Worm (Caenorhabditis elegans) whole organism, mixed stage, embryonic: ENCODE results near the gene B0228.8.

Experiments used
- bed-3 ChIP-seq: fragments of 200-800 bp; sonication (Bioruptor generic); optimal IDR thresholded peaks from 3 replicates; lab custom pipeline; 2018; ENCODE audit warnings: mild to moderate bottlenecking, missing genetic modification characterization, moderate library complexity, missing compliant biosample characterization
- blmp-1 ChIP-seq: fragments of 150-350 bp; optimal IDR thresholded peaks from 2 replicates; lab custom pipeline; 2014; ENCODE audit warnings: missing biosample characterization, missing genetic modification characterization
- ceh-39 ChIP-seq: fragments of 150-350 bp; optimal IDR thresholded peaks from 2 replicates; lab custom pipeline; 2014; ENCODE audit warnings: missing biosample characterization, missing genetic modification characterization
- ceh-43 ChIP-seq: fragments of 200-800 bp; sonication (Bioruptor generic); optimal IDR thresholded peaks from 2 replicates; lab custom pipeline; 2018; ENCODE audit warnings: mild to moderate bottlenecking, missing genetic modification characterization, moderate library complexity, missing compliant biosample characterization
- ceh-83 ChIP-seq: fragments of 200-800 bp; sonication (Bioruptor generic); optimal IDR thresholded peaks from 2 replicates; lab custom pipeline; 2018; ENCODE audit warnings: mild to moderate bottlenecking, missing genetic modification characterization, missing compliant biosample characterization
- ces-1 ChIP-seq: fragments of 150-350 bp; optimal IDR thresholded peaks from 2 replicates; lab custom pipeline; 2014; ENCODE audit warnings: missing biosample characterization, missing genetic modification reagents, missing genetic modification characterization
- cnd-1 ChIP-seq: fragments of 200-800 bp; sonication (Bioruptor generic); optimal IDR thresholded peaks from 2 replicates; lab custom pipeline; 2018; ENCODE audit warnings: mild to moderate bottlenecking, missing genetic modification characterization, missing compliant biosample characterization
- drap-1 ChIP-seq: fragments of 200-800 bp; sonication (Bioruptor generic); optimal IDR thresholded peaks from 3 replicates; lab custom pipeline; 2018; ENCODE audit warnings: mild to moderate bottlenecking, missing genetic modification characterization, missing compliant biosample characterization
- elt-1 ChIP-seq: sonication (generic microtip); optimal IDR thresholded peaks from 2 replicates; lab custom pipeline; 2017; ENCODE audit warnings: missing genetic modification characterization, mild to moderate bottlenecking, missing compliant biosample characterization, antibody characterized with exemption, moderate library complexity, borderline replicate concordance; ENCODE audit not compliant: insufficient read depth
- elt-3 ChIP-seq: fragments of 150-350 bp; optimal IDR thresholded peaks from 2 replicates; lab custom pipeline; 2014; ENCODE audit warnings: missing biosample characterization, missing genetic modification characterization
- flh-1 ChIP-seq: fragments of 200-800 bp; sonication (Bioruptor generic); optimal IDR thresholded peaks from 2 replicates; lab custom pipeline; 2018; ENCODE audit warnings: mild to moderate bottlenecking, missing genetic modification characterization, moderate library complexity, missing compliant biosample characterization
- ham-2 ChIP-seq: fragments of 200-800 bp; sonication (Bioruptor generic); optimal IDR thresholded peaks from 2 replicates; lab custom pipeline; 2018; ENCODE audit warnings: mild to moderate bottlenecking, missing genetic modification characterization, missing compliant biosample characterization
- hlh-1 ChIP-seq: fragments of 150-350 bp; optimal IDR thresholded peaks from 2 replicates; lab custom pipeline; 2014; ENCODE audit warnings: missing biosample characterization, missing genetic modification reagents, missing genetic modification characterization
- lin-13 ChIP-seq: fragments of 150-350 bp; optimal IDR thresholded peaks from 2 replicates; lab custom pipeline; 2014; ENCODE audit warnings: missing biosample characterization, missing genetic modification characterization
- lin-32 ChIP-seq: fragments of 200-800 bp; sonication (Bioruptor generic); optimal IDR thresholded peaks from 2 replicates; lab custom pipeline; 2018; ENCODE audit warnings: mild to moderate bottlenecking, missing genetic modification characterization, missing compliant biosample characterization
- lsy-2 ChIP-seq: fragments of 150-350 bp; optimal IDR thresholded peaks from 2 replicates; lab custom pipeline; 2014; ENCODE audit warnings: missing biosample characterization, missing genetic modification characterization
- mab-5 ChIP-seq: fragments of 150-350 bp; optimal IDR thresholded peaks from 2 replicates; lab custom pipeline; 2014; ENCODE audit warnings: missing biosample characterization, missing genetic modification characterization
- nhr-12 ChIP-seq: fragments of 150-350 bp; optimal IDR thresholded peaks from 2 replicates; lab custom pipeline; 2014; ENCODE audit warnings: missing biosample characterization, missing genetic modification characterization
- nhr-28 ChIP-seq: fragments of 150-350 bp; optimal IDR thresholded peaks from 2 replicates; lab custom pipeline; 2014; ENCODE audit warnings: missing biosample characterization, missing genetic modification characterization
- nhr-76 ChIP-seq: sonication (generic microtip); optimal IDR thresholded peaks from 2 replicates; lab custom pipeline; 2017; ENCODE audit warnings: missing biosample characterization, missing genetic modification characterization
- sem-2 ChIP-seq: fragments of 200-800 bp; sonication (Bioruptor generic); optimal IDR thresholded peaks from 2 replicates; lab custom pipeline; 2018; ENCODE audit warnings: mild to moderate bottlenecking, missing genetic modification characterization, missing compliant biosample characterization
- snpc-4 ChIP-seq: fragments of 150-350 bp; optimal IDR thresholded peaks from 2 replicates; lab custom pipeline; 2014; ENCODE audit warnings: missing biosample characterization, missing genetic modification characterization
- sptf-1 ChIP-seq: sonication (generic microtip); optimal IDR thresholded peaks from 2 replicates; lab custom pipeline; 2017; ENCODE audit warnings: mild to moderate bottlenecking, missing genetic modification characterization, moderate library complexity, missing compliant biosample characterization
- tbx-8 ChIP-seq: fragments of 200-800 bp; sonication (Bioruptor generic); optimal IDR thresholded peaks from 2 replicates; lab custom pipeline; 2018; ENCODE audit warnings: mild to moderate bottlenecking, missing genetic modification characterization, moderate library complexity, missing compliant biosample characterization
- unc-120 ChIP-seq: sonication (generic microtip); optimal IDR thresholded peaks from 2 replicates; lab custom pipeline; 2017; ENCODE audit warnings: missing genetic modification characterization, missing compliant biosample characterization; ENCODE audit not compliant: poor library complexity, severe bottlenecking
- unc-39 ChIP-seq: fragments of 150-350 bp; optimal IDR thresholded peaks from 2 replicates; lab custom pipeline; 2014; ENCODE audit warnings: missing biosample characterization, missing genetic modification characterization
- unc-62 ChIP-seq: fragments of 150-350 bp; optimal IDR thresholded peaks from 2 replicates; lab custom pipeline; 2014; ENCODE audit warnings: missing biosample characterization, missing genetic modification reagents, missing genetic modification characterization
- zip-8 ChIP-seq: fragments of 150-350 bp; optimal IDR thresholded peaks from 2 replicates; lab custom pipeline; 2014; ENCODE audit warnings: missing biosample characterization, missing genetic modification characterization
- ztf-11 ChIP-seq: fragments of 150-350 bp; optimal IDR thresholded peaks from 2 replicates; lab custom pipeline; 2014; ENCODE audit warnings: missing biosample characterization, missing genetic modification characterization

B0228.8 gene

DNA sequence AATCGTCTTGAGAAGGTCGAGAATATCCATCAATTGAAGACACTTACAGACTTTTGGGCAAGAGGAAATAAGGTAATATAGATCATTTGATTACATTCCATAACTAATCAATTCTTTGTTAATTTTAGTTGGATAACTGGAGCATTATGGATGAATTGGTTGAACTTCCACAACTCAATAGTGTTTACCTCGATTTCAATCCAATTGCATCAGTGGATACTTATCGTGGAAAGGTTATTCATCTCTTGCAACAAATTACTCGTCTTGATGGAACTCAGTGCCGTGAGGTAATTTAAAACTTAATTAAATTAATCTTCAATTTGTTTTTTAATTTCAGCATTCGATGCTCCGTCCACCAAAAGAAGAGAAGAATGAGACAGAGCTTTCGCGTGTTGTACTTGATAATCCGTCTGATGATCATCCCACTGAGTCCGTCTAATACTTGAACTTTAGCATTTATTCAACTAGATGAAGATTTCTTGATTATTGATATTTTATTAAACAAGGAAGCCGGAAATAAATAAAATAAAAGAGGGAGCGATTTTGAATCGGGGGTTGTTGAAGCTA, 12.2 kb upstream of the B0228.8 start:
- TF ChIP-seq bed-3 = no peak
- no peak for TF ChIP-seq lin-32 (GFP tag; lab: Kevin White, UChicago)
- TF ChIP-seq blmp-1 (tag; lab: Kevin White, UChicago) = no peak
- TF ChIP-seq zip-8 (tag; lab: Kevin White, UChicago) = no peak
- TF ChIP-seq sem-2 (GFP tag; lab: Kevin White, UChicago) = no peak
- TF ChIP-seq ces-1 (GFP tag; lab: Kevin White, UChicago) = no peak
- no peak for TF ChIP-seq ztf-11 (tag; lab: Kevin White, UChicago)
- no peak for TF ChIP-seq unc-39 (tag; lab: Kevin White, UChicago)
- TF ChIP-seq ceh-39 = no peak
- TF ChIP-seq ham-2 (GFP tag; lab: Kevin White, UChicago) = no peak
- no peak for TF ChIP-seq lin-13
- no peak for TF ChIP-seq hlh-1 (tag; lab: Kevin White, UChicago)
- TF ChIP-seq ceh-43 (GFP tag; lab: Kevin White, UChicago) = no peak
- no peak for TF ChIP-seq nhr-28 (tag; lab: Kevin White, UChicago)

DNA sequence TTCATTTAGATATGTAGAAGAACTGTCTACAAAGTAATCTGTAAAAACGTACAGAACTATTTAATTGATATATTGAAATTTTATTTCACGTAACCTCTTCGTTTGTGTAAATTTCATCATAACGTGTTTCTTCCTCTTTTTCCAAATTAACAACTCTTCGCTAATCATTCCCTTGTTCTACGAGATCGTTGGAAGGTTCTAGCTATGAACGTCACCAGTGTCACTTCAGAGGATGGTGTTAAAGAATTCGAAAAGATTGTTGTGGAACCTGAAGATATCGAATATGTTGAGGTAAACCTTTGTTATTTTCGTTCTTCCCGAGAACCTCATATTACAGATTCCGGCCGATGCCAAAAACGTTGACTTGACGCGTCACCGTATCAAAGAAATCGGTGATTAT, 11.1 kb upstream of the B0228.8 start, which contains the start of gene C06A8.6:
Gene C06A8.6, plus strand, starts transcription at position 89 of the 400 bp plus-strand sequence.
- TF ChIP-seq unc-62 (GFP tag; lab: Kevin White, UChicago) (no peak), bed-3 (no peak)

DNA sequence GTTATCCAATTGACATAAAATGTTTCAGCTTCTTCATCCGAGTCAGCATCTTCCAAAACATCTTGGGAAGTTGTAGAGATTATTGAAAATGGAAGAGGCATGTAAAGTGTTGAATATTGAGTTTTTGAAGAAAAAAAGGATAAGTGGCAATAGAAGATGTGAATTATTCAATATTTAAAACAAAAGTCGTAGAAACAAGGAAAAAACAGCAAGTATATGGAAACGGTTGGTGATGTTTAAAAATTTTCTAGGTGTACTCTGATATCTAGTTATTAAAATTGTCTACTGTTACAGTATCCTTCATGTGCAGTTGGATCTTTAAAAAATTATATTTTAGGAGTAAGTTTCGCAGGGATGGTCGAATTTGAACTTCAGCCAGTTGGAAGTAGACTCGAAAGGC, 10.6 kb upstream of the B0228.8 start, which contains the start of gene C06A8.8:
Gene C06A8.8, minus strand, starts transcription at position 101 of the 400 bp plus-strand sequence.
- TF ChIP-seq nhr-76 (tag; lab: Kevin White, UChicago) (no peak), bed-3 (no peak), snpc-4 (tag; lab: Kevin White, UChicago) (no peak), ham-2 (GFP tag; lab: Kevin White, UChicago) (no peak), lsy-2 (no peak), cnd-1 (tag; lab: Kevin White, UChicago) (no peak), blmp-1 (tag; lab: Kevin White, UChicago) (no peak), tbx-8 (GFP tag; lab: Kevin White, UChicago) (no peak), flh-1 (no peak), sptf-1 (tag; lab: Kevin White, UChicago) (no peak), ceh-83 (GFP tag; lab: Kevin White, UChicago) (no peak), ceh-43 (GFP tag; lab: Kevin White, UChicago) (no peak), elt-3 (tag; lab: Kevin White, UChicago) (no peak), nhr-12 (tag; lab: Kevin White, UChicago) (no peak)

DNA sequence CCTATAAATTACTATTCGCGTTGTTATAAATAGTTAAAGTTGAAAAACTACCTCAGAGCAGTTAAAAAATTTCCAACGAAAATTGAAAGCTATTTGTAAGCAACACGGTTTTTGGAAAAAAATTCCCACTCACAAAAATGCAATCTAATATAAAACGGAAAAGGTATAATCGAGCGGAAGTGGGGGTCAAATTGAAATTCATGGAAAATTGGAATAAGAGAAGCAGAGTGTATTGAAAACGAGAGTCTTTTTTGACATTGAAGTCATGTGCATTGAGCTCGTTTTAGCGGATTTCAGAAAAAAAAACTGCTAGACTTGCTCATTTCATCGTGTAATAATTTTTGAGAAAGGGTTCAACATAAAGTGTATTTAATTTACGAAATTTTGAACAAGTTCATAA, 8.9 kb upstream of the B0228.8 start:
- TF ChIP-seq cnd-1 (tag; lab: Kevin White, UChicago) = no peak
- no peak for TF ChIP-seq lin-13

DNA sequence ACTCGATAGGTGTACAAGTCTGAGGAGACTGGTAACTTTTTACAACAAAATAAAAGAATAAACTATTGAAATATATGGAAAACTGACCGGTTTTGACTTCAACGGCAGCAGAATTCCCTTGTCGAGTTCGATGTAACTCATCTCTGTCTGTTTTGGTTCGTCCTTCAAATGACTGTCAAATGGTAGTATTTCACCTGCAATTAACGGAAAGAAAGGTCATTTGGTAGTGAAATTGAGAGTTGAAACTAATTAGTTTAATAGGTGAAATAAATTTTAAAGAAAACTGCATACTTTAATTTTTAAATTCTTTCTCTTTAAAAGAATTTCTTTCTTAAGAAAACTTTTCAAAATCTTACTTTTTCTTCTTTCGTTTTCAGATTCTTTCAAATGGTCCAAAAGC, 7.9 kb upstream of the B0228.8 start:
- TF ChIP-seq elt-1 (tag; lab: Kevin White, UChicago) (no peak), ceh-43 (GFP tag; lab: Kevin White, UChicago) (no peak), drap-1 (no peak), unc-120 (tag; lab: Kevin White, UChicago) (no peak), ceh-83 (GFP tag; lab: Kevin White, UChicago) (no peak), ceh-39 (no peak), ztf-11 (tag; lab: Kevin White, UChicago) (no peak), unc-62 (GFP tag; lab: Kevin White, UChicago) (no peak), nhr-76 (tag; lab: Kevin White, UChicago) (no peak), nhr-28 (tag; lab: Kevin White, UChicago) (no peak)

DNA sequence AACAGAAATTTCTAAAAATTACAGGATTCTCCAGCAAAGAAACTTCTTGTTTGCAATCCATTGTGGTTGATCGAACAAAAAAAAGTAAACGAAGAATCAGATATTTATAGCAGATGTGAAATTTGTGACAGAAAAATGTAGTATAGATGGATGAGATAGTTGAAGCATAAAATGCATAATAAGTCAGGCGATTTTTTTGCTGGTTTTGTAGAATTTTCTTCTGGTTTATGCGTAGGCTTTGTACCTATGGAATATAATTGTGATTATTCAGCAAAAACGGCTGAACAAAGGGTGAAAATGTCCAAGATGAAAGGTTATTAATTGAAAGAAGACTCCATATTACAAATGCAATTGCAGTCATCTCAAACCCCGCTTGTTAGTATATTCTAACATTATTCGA, 4.1 kb upstream of the B0228.8 start, which contains the start of gene srh-39:
Gene srh-39, minus strand, starts transcription at position 101 of the 400 bp plus-strand sequence.
- no peak for TF ChIP-seq zip-8 (tag; lab: Kevin White, UChicago)
- no peak for TF ChIP-seq sptf-1 (tag; lab: Kevin White, UChicago)
- no peak for TF ChIP-seq mab-5 (tag; lab: Kevin White, UChicago)
- TF ChIP-seq elt-1 (tag; lab: Kevin White, UChicago) = no peak
- no peak for TF ChIP-seq snpc-4 (tag; lab: Kevin White, UChicago)
